Worm (Caenorhabditis elegans): ENCODE results near the gene C53A5.2.

C53A5.2 gene

ce11 chrV:14503065-14503464 is 19.9 kb downstream of the C53A5.2 start:
- TF ChIP-seq fkh-10 (GFP tag; optimal IDR thresholded peaks at IDR 0.05) (no peak), dve-1 (tag; optimal IDR thresholded peaks at IDR 0.05; ENCODE audit: insufficient read depth) (peak; percentile 51), saeg-2 (GFP tag; IDR thresholded peaks at IDR 0.05) (no peak), dmd-6 (GFP tag; IDR thresholded peaks at IDR 0.05) (peak; percentile 50; the same call in 1 of the 2 replicates), hlh-30 (tag; optimal IDR thresholded peaks at IDR 0.05; ENCODE audit: insufficient read depth) (peak; percentile 44), mxl-3 (GFP tag; optimal IDR thresholded peaks at IDR 0.05) (peak; percentile 1), mes-2 (tag; optimal IDR thresholded peaks at IDR 0.05; ENCODE audit: poor library complexity, severe bottlenecking) (peak; percentile 11), mep-1 (tag; optimal IDR thresholded peaks at IDR 0.05) (peak; percentile 30), daf-16 (GFP tag; optimal IDR thresholded peaks at IDR 0.05) (no peak), daf-16 (tag; optimal IDR thresholded peaks at IDR 0.05) (peak; percentile 78), pqm-1 (tag; optimal IDR thresholded peaks at IDR 0.05) (peak; percentile 95), nhr-77 (tag; optimal IDR thresholded peaks at IDR 0.05) (peak; percentile 68), nhr-6 (tag; optimal IDR thresholded peaks at IDR 0.05) (peak; percentile 76), tra-1 (GFP tag; IDR thresholded peaks at IDR 0.05) (0 out of 2 replicates have a peak, but pooled peaks have one; percentile 22), mdl-1 (tag; optimal IDR thresholded peaks at IDR 0.05) (peak in 1 of 2 experiments; percentile 38), nhr-28 (tag; optimal IDR thresholded peaks at IDR 0.05) (peak; percentile 96), daf-19 (GFP tag; conservative IDR thresholded peaks at IDR 0.05) (no peak), F49E8.2 (tag; optimal IDR thresholded peaks at IDR 0.05; ENCODE audit: borderline replicate concordance) (no peak), aha-1 (tag) (peak; percentile 94), hlh-11 (tag; optimal IDR thresholded peaks at IDR 0.05) (peak; percentile 75)

- TF ChIP-seq nhr-6 (tag; optimal IDR thresholded peaks at IDR 0.05) (peak; percentile 63), hif-1 (tag; optimal IDR thresholded peaks at IDR 0.05) (no peak), aha-1 (tag) (peak; percentile 64), T20F7.1 (GFP tag; optimal IDR thresholded peaks at IDR 0.05) (no peak)
Observed at ce11 chrV:14501136-14501535, 21.9 kb downstream of the C53A5.2 start, which contains the start of gene R02D5.24. TSS of gene R02D5.24 (plus strand) at chrV:14501340.

- TF ChIP-seq nhr-102 (tag; optimal IDR thresholded peaks at IDR 0.05) (no peak), egl-43 (GFP tag; IDR thresholded peaks at IDR 0.05) (no peak), lin-1 (GFP tag; IDR thresholded peaks at IDR 0.05) (no peak), nhr-6 (tag; optimal IDR thresholded peaks at IDR 0.05) (peak; percentile 33), F44E2.7 (GFP tag; IDR thresholded peaks at IDR 0.05) (no peak), ztf-7 (tag; optimal IDR thresholded peaks at IDR 0.05) (no peak), nhr-41 (GFP tag; IDR thresholded peaks at IDR 0.05) (no peak), mxl-3 (GFP tag; optimal IDR thresholded peaks at IDR 0.05) (no peak), mep-1 (tag; optimal IDR thresholded peaks at IDR 0.05) (peak; percentile 24), nhr-28 (tag; optimal IDR thresholded peaks at IDR 0.05) (peak; percentile 20), skn-1 (tag; optimal IDR thresholded peaks at IDR 0.05) (no peak), mes-2 (tag; optimal IDR thresholded peaks at IDR 0.05; ENCODE audit: poor library complexity, severe bottlenecking) (peak; percentile 23), unc-62 (GFP tag; optimal IDR thresholded peaks at IDR 0.05 in 1 of 2) (no peak), unc-62 (tag; optimal IDR thresholded peaks at IDR 0.05) (no peak)
Observed at ce11 chrV:14500554-14500953, 22.5 kb downstream of the C53A5.2 start.

ce11 chrV:14499074-14499864 is 23.7 kb downstream of the C53A5.2 start:
- TF ChIP-seq mdt-29 (GFP tag; IDR thresholded peaks at IDR 0.05): no peak
- peak; percentile 38 for TF ChIP-seq nhr-28 (tag; optimal IDR thresholded peaks at IDR 0.05)
- TF ChIP-seq ceh-32 (tag; optimal IDR thresholded peaks at IDR 0.05; ENCODE audit: poor library complexity): no peak
- peak; percentile 48 for TF ChIP-seq hlh-30 (tag; optimal IDR thresholded peaks at IDR 0.05; ENCODE audit: insufficient read depth)
- TF ChIP-seq unc-130 (GFP tag; optimal IDR thresholded peaks at IDR 0.05): no peak
- TF ChIP-seq cey-2 (tag; optimal IDR thresholded peaks at IDR 0.05; ENCODE audit: borderline replicate concordance, insufficient read depth): no peak
- TF ChIP-seq egl-43 (GFP tag; IDR thresholded peaks at IDR 0.05): peak; percentile 30; the same call in 1 of the 2 replicates
- TF ChIP-seq rbr-2 (tag; optimal IDR thresholded peaks at IDR 0.05): no peak
- TF ChIP-seq daf-16 (GFP tag; optimal IDR thresholded peaks at IDR 0.05): no peak
- peak; percentile 32 for TF ChIP-seq daf-16 (tag; optimal IDR thresholded peaks at IDR 0.05)
- 0 out of 2 replicates have a peak, but pooled peaks have one; percentile 32 for TF ChIP-seq hmg-1.1 (GFP tag; IDR thresholded peaks at IDR 0.05)
- TF ChIP-seq zfp-3 (GFP tag; conservative IDR thresholded peaks at IDR 0.05): no peak
- TF ChIP-seq mxl-3 (GFP tag; optimal IDR thresholded peaks at IDR 0.05): no peak
- peak; percentile 11 for TF ChIP-seq hlh-11 (tag; optimal IDR thresholded peaks at IDR 0.05)

Data from whole organism, L4 larva.